Worm (Caenorhabditis elegans): ENCODE results near the gene wht-2.

Gene wht-2

DNA sequence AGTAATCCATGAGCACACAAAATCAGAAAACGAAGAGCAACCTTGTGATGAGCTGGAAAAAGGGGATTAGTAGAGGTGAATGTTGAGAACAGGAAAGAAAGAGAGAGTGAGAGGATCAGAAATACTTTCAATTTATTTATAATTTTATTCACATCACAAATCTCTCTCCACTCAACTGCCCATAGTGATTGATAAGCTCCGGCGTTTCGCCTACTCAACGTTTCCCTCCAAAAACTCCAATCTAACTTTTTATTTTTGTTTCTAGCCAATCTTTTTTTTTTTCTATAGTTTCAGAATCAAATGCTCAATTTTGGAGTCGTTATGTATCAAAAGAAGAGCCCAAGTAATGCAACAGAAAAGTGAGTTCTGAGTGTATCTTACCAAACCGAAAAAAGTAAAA, 44.8 kb upstream of the wht-2 start, which contains the start of gene kin-4:
kin-4 (plus strand) TSS at position 301 of the 400 bp plus-strand sequence.
- TF ChIP-seq madf-3 (GFP tag; IDR thresholded peaks at IDR 0.05) (no peak), nhr-80 (tag; optimal IDR thresholded peaks at IDR 0.05) (no peak), madf-10 (tag; optimal IDR thresholded peaks at IDR 0.05) (no peak), attf-5 (GFP tag; optimal IDR thresholded peaks at IDR 0.05) (no peak), dpl-1 (GFP tag; optimal IDR thresholded peaks at IDR 0.05) (no peak), egrh-3 (GFP tag; IDR thresholded peaks at IDR 0.05) (no peak), snpc-1.1 (tag; optimal IDR thresholded peaks at IDR 0.05; ENCODE audit: insufficient read depth) (no peak), mes-4 (tag; optimal IDR thresholded peaks at IDR 0.05) (no peak), let-607 (tag; optimal IDR thresholded peaks at IDR 0.05) (no peak), aptf-2 (GFP tag; conservative IDR thresholded peaks at IDR 0.05) (no peak), ets-4 (GFP tag; optimal IDR thresholded peaks at IDR 0.05) (no peak), hmg-20 (GFP tag; IDR thresholded peaks at IDR 0.05) (no peak), madf-6 (GFP tag; IDR thresholded peaks at IDR 0.05) (no peak), ztf-18 (tag; optimal IDR thresholded peaks at IDR 0.05) (no peak), F57A8.1 (GFP tag; optimal IDR thresholded peaks at IDR 0.05) (no peak), lsy-27 (tag; optimal IDR thresholded peaks at IDR 0.05; ENCODE audit: borderline replicate concordance, insufficient read depth) (no peak), F39B2.1 (GFP tag; IDR thresholded peaks at IDR 0.05) (no peak), Y95B8A.8 (GFP tag; IDR thresholded peaks at IDR 0.05) (no peak), Y53G8AR.9 (GFP tag; conservative IDR thresholded peaks at IDR 0.05) (no peak)

ce11 chrIV:11431448-11431847, 38.8 kb upstream of the wht-2 start:
- TF ChIP-seq K11D2.4 (GFP tag; IDR thresholded peaks at IDR 0.05) (no peak), chd-7 (tag; optimal IDR thresholded peaks at IDR 0.05) (no peak), ceh-40 (GFP tag; IDR thresholded peaks at IDR 0.05) (no peak), attf-6 (GFP tag; IDR thresholded peaks at IDR 0.05) (no peak), ceh-100 (GFP tag; IDR thresholded peaks at IDR 0.05) (no peak), repo-1 (tag; optimal IDR thresholded peaks at IDR 0.05) (no peak)

DNA sequence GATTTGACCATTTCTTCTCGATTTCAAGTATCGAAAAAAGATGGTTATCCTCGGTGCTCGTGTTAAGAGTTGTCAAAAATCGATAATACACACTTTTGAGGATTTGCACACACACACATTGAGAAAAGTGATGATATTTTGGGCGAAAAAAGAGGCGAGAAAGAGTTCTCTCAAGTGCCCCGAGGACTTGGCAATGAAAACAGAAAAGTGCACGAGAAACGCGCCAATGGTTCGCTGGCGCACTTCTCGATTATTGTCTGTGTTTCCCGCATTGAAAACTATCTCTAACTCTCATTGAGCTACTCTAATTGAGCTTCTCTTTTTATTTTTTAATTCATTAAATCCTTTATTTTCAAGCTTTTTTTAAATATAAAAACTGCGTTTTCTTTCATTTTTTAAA, 36.5 kb upstream of the wht-2 start:
- TF ChIP-seq T26A5.8 (tag; optimal IDR thresholded peaks at IDR 0.05) (no peak), Y79H2A.3 (GFP tag; conservative IDR thresholded peaks at IDR 0.05) (no peak), F57C9.4 (tag; optimal IDR thresholded peaks at IDR 0.05) (no peak), madf-8 (GFP tag; conservative IDR thresholded peaks at IDR 0.05) (no peak), attf-5 (GFP tag; optimal IDR thresholded peaks at IDR 0.05) (peak; percentile 37), snpc-1.3 (tag; optimal IDR thresholded peaks at IDR 0.05; ENCODE audit: insufficient read depth) (no peak), dox-1 (GFP tag; IDR thresholded peaks at IDR 0.05) (no peak; the same call in 1 of the 2 replicates), hlh-12 (tag; optimal IDR thresholded peaks at IDR 0.05) (no peak), nfyb-1 (GFP tag; IDR thresholded peaks at IDR 0.05) (no peak), ztf-22 (GFP tag; optimal IDR thresholded peaks at IDR 0.05) (no peak), F10E7.11 (tag; optimal IDR thresholded peaks at IDR 0.05) (no peak), lsl-1 (GFP tag; optimal IDR thresholded peaks at IDR 0.05) (peak; percentile 21), lin-40 (tag; optimal IDR thresholded peaks at IDR 0.05) (peak; percentile 59), K12H6.12 (tag; optimal IDR thresholded peaks at IDR 0.05) (no peak), ceh-40 (GFP tag; IDR thresholded peaks at IDR 0.05) (no peak), unc-62 (GFP tag; optimal IDR thresholded peaks at IDR 0.05) (no peak), lin-54 (GFP tag; optimal IDR thresholded peaks at IDR 0.05) (peak; percentile 43), ceh-79 (tag; optimal IDR thresholded peaks at IDR 0.05) (no peak), mes-4 (tag; optimal IDR thresholded peaks at IDR 0.05) (no peak), C17E4.6 (GFP tag; IDR thresholded peaks at IDR 0.05) (no peak), mcd-1 (GFP tag; IDR thresholded peaks at IDR 0.05) (peak; percentile 69), ceh-100 (GFP tag; IDR thresholded peaks at IDR 0.05) (no peak), B0261.1 (tag; optimal IDR thresholded peaks at IDR 0.05) (no peak), Y95B8A.8 (GFP tag; IDR thresholded peaks at IDR 0.05) (no peak), hmg-1.2 (GFP tag; IDR thresholded peaks at IDR 0.05) (peak; percentile 32; the same call in 1 of the 2 replicates), ekl-4 (GFP tag; IDR thresholded peaks at IDR 0.05) (0 out of 2 replicates have a peak, but pooled peaks have one; percentile 44)
